Fruit fly (Drosophila melanogaster): ENCODE measurements around the gene ImpL2.

ImpL2 gene

DNA sequence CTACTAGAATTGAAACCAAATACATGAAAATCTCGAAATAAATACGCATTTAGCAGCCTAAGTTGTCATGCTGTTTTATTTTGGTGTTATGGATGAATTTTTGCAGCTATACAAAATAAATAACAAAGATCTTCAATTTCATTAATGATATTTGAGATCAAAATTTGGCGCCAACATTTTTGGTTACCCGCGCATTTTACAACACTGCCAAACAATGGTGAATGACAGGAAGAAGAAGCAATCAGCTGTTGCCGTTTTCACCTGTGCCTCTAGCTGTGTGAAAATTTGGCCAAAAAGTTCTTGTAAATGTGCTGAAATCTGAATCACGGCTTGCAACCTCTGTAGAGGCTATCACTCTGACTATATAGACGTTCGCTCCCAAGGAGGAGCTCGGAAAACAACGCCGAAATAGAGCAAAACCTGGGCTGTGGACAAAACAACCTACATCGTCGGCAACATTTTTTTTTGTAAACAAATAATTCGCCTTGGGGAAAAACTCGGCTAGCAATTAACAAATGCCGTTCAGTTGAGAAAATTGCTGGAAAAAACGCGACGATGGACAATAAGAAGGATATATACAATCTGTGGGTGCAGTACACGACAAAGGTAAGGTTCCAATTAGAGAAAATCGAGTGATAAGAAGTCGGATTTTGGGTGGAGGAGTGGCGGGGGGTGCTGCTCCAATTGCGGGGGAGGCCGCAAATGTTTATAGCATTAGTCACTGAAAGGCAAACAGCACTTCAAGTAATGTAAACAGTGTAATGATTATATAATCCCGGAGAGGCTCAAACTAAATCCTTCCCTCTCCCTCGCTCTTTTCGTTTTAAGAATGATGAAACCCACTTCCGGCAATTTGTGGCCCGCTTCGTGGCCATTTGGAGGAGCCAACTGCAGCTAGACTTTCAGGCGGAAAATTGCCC is 42.0 kb downstream of the ImpL2 start, which contains the start of gene CG43367:
Gene CG43367 (plus strand): TSS at position 264 of the 920 bp plus-strand sequence.
- no peak for TF ChIP-seq CG6854 (GFP tag; optimal IDR thresholded peaks at IDR 0.05)
- peak; percentile 71 for TF ChIP-seq vri (GFP tag; optimal IDR thresholded peaks at IDR 0.05)

- TF ChIP-seq Lpt (GFP tag; optimal IDR thresholded peaks at IDR 0.05): no peak
- TF ChIP-seq dac (GFP tag; optimal IDR thresholded peaks at IDR 0.05): no peak
- TF ChIP-seq CG8632 (GFP tag; optimal IDR thresholded peaks at IDR 0.05): no peak
- TF ChIP-seq Sox14 (GFP tag; optimal IDR thresholded peaks at IDR 0.05): no peak
- no peak for TF ChIP-seq net (GFP tag; optimal IDR thresholded peaks at IDR 0.05)
- no peak for TF ChIP-seq CG8319 (GFP tag; optimal IDR thresholded peaks at IDR 0.05)
- no peak for TF ChIP-seq CG10631 (GFP tag; optimal IDR thresholded peaks at IDR 0.05)
- TF ChIP-seq Hr4 (GFP tag; optimal IDR thresholded peaks at IDR 0.05): no peak
- no peak for TF ChIP-seq spab (GFP tag; optimal IDR thresholded peaks at IDR 0.05)
Measured at dm6 chr3L:4187930-4188523, 47.9 kb downstream of the ImpL2 start, which contains the start of the genes Teh2 and tipE. TSS of gene Teh2 (minus strand) at chr3L:4188023. TSS of gene tipE (plus strand) at chr3L:4188499.

DNA sequence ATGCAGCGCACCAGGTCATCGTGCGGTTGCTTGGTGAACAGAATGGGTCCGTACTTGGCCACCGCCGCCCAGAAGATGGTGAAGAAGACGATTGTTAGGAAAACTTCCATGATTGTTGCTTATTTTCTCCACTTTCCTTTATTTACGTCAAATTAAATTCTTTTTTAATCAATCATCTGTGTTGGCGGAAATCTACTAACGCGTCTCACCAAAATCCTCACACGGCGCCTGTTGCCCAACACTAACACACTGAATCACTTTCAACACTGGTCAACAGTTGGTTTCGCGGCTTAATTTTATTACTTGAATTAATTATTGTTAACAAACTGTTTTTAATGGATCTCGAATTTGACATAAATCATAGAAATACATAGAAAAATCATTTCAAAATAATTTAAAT is 49.3 kb downstream of the ImpL2 start, which contains the start of gene VhaM9.7-c:
Gene VhaM9.7-c (minus strand): TSS at position 207 of the 400 bp plus-strand sequence.
- TF ChIP-seq Eip75B (GFP tag; optimal IDR thresholded peaks at IDR 0.05) (peak; percentile 7), fd59A (GFP tag; optimal IDR thresholded peaks at IDR 0.05) (no peak), dac (GFP tag; optimal IDR thresholded peaks at IDR 0.05) (no peak), CG31627 (GFP tag; optimal IDR thresholded peaks at IDR 0.05) (peak; percentile 60), CG10631 (GFP tag; optimal IDR thresholded peaks at IDR 0.05) (no peak), eg (GFP tag; IDR thresholded peaks at IDR 0.05) (no peak), OdsH (GFP tag; optimal IDR thresholded peaks at IDR 0.05) (no peak), salr (GFP tag; optimal IDR thresholded peaks at IDR 0.05) (no peak), CG8632 (GFP tag; optimal IDR thresholded peaks at IDR 0.05) (no peak), Eip93F (GFP tag; optimal IDR thresholded peaks at IDR 0.05) (no peak), CG9139 (GFP tag; optimal IDR thresholded peaks at IDR 0.05) (no peak), achi (GFP tag; optimal IDR thresholded peaks at IDR 0.05) (peak; percentile 30), CG15336 (GFP tag; IDR thresholded peaks at IDR 0.05) (no peak), Ets21C (GFP tag; optimal IDR thresholded peaks at IDR 0.05) (no peak), CG16779 (tag; optimal IDR thresholded peaks at IDR 0.05) (no peak), Met (GFP tag; optimal IDR thresholded peaks at IDR 0.05) (no peak), lz (GFP tag; optimal IDR thresholded peaks at IDR 0.05) (peak; percentile 55), CG10669 (GFP tag; optimal IDR thresholded peaks at IDR 0.05) (peak; percentile 1), Eip78C (GFP tag) (no peak), Blimp-1 (GFP tag; optimal IDR thresholded peaks at IDR 0.05) (no peak), pdm3 (GFP tag; optimal IDR thresholded peaks at IDR 0.05) (peak; percentile 40), Gug (GFP tag; IDR thresholded peaks at IDR 0.05) (no peak), CG6854 (GFP tag; optimal IDR thresholded peaks at IDR 0.05) (no peak), ss (GFP tag; optimal IDR thresholded peaks at IDR 0.05) (no peak), dsx (GFP tag; optimal IDR thresholded peaks at IDR 0.05; ENCODE audit: poor library complexity, severe bottlenecking) (no peak), Ets96B (tag; optimal IDR thresholded peaks at IDR 0.05) (no peak), CG8319 (GFP tag; optimal IDR thresholded peaks at IDR 0.05) (no peak), topi (GFP tag; optimal IDR thresholded peaks at IDR 0.05) (peak; percentile 58), fd85E (GFP tag; optimal IDR thresholded peaks at IDR 0.05) (no peak), acj6 (GFP tag; optimal IDR thresholded peaks at IDR 0.05) (no peak), Sox15 (GFP tag; optimal IDR thresholded peaks at IDR 0.05) (no peak), CG6163 (GFP tag; IDR thresholded peaks at IDR 0.05) (no peak), CG11294 (GFP tag; IDR thresholded peaks at IDR 0.05) (no peak), fkh (GFP tag; optimal IDR thresholded peaks at IDR 0.05) (no peak), vri (GFP tag; optimal IDR thresholded peaks at IDR 0.05) (no peak), CG32006 (GFP tag; optimal IDR thresholded peaks at IDR 0.05) (no peak), CG11762 (GFP tag; optimal IDR thresholded peaks at IDR 0.05; ENCODE audit: insufficient read depth) (no peak), Lpt (GFP tag; optimal IDR thresholded peaks at IDR 0.05) (no peak), Sox14 (GFP tag; optimal IDR thresholded peaks at IDR 0.05) (peak; percentile 52), CG6276 (GFP tag; optimal IDR thresholded peaks at IDR 0.05) (no peak), Smox (GFP tag; optimal IDR thresholded peaks at IDR 0.05) (no peak)

Data from whole organism, prepupa.